Worm (Caenorhabditis elegans) whole organism, L1 larva: ENCODE measurements around the gene R10E8.2.
"Not testable (repeated sequence)": the region's sequence is repeated elsewhere in the genome, so short reads cannot be mapped to it uniquely, and the experiment has no call there.

Source experiments
- dsc-1 ChIP-seq: sonication (generic microtip); optimal IDR thresholded peaks from 2 replicates; lab custom pipeline; 2016; ENCODE audit warnings: mild to moderate bottlenecking, missing genetic modification characterization, missing compliant biosample characterization
- efl-1 ChIP-seq, 4 experiments: fragments of 150-350 bp; optimal IDR thresholded peaks in 3 of 4; peaks in 1 of 4; 1 replicate in 1 of 4; 2 replicates in 3 of 4; lab custom pipeline; 2014; ENCODE audit warnings: missing biosample characterization in 2 of 4, missing genetic modification characterization in 2 of 4, missing genetic modification reagents in 2 of 4
- fkh-10 ChIP-seq: sonication (generic microtip); optimal IDR thresholded peaks from 2 replicates; lab custom pipeline; 2017; ENCODE audit warnings: missing biosample characterization, missing genetic modification reagents, missing genetic modification characterization
- grh-1 ChIP-seq: fragments of 200-800 bp; sonication (Bioruptor generic); IDR thresholded peaks from 2 replicates; pipeline ENCODE4 v1.3.6; 2022; ENCODE audit warnings: missing genetic modification reagents, missing genetic modification characterization, missing compliant biosample characterization
- hpl-2 ChIP-seq: fragments of 150-350 bp; optimal IDR thresholded peaks from 2 replicates; lab custom pipeline; 2014; ENCODE audit warnings: missing biosample characterization, missing genetic modification reagents, missing genetic modification characterization
- nhr-11 ChIP-seq: fragments of 150-350 bp; optimal IDR thresholded peaks from 2 replicates; lab custom pipeline; 2014; ENCODE audit warnings: missing biosample characterization, missing genetic modification characterization
- nhr-20 ChIP-seq: sonication (generic microtip); optimal IDR thresholded peaks from 2 replicates; lab custom pipeline; 2016; ENCODE audit warnings: mild to moderate bottlenecking, missing genetic modification characterization, missing compliant biosample characterization
- nhr-237 ChIP-seq: fragments of 150-350 bp; optimal IDR thresholded peaks from 2 replicates; lab custom pipeline; 2014; ENCODE audit warnings: missing biosample characterization, missing genetic modification characterization
- unc-30 ChIP-seq: sonication (generic microtip); optimal IDR thresholded peaks from 2 replicates; lab custom pipeline; 2017; ENCODE audit warnings: missing biosample characterization, missing genetic modification characterization
- zag-1 ChIP-seq: fragments of 150-350 bp; optimal IDR thresholded peaks from 2 replicates; lab custom pipeline; 2014; ENCODE audit warnings: missing biosample characterization, missing genetic modification characterization

DNA sequence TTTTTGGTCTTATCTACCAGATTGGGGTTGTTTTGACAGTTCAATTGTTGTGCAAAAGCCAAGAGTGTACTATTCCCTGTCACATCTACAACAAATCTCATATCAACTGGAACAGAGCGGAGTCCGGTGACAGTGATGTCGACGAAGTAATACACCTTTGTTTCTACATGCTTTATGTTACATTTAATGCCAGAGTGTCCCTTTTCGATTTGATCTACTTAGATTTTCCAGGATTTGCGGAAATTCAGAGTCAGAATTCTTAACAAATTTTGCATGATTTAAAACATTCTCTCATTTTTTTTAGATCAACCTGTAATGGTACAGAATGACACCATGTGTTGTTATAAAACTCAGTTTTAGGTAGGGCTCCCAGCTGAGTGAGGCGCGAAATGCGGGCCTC, 37.4 kb upstream of the R10E8.2 start, which contains the start of gene F16H6.8:
- TF ChIP-seq nhr-20; hpl-2 (GFP tag; lab: Kevin White, UChicago); grh-1 (GFP tag; lab: Robert Waterston, UW); dsc-1 (tag; lab: Kevin White, UChicago); nhr-237 (tag; lab: Kevin White, UChicago); nhr-11; fkh-10 (GFP tag; lab: Kevin White, UChicago); zag-1 (tag; lab: Kevin White, UChicago); efl-1 (optimal IDR thresholded peaks at IDR 0.05; lab: Kevin White, UChicago); efl-1 (GFP tag; optimal IDR thresholded peaks at IDR 0.05 in 1 of 2; lab: Kevin White, UChicago); unc-30 (tag; lab: Kevin White, UChicago): not testable (repeated sequence)
